Fruit fly (Drosophila melanogaster) whole organism, embryonic: ENCODE results near the gene CG3764.

Experiments used
- Ada2b ChIP-seq: fragments of 200-800 bp; sonication (Bioruptor generic); IDR thresholded peaks from 2 replicates; pipeline ENCODE4 v1.3.6; 2022; ENCODE audit warnings: missing biosample characterization, missing genetic modification characterization
- Atf6 ChIP-seq: fragments of 200-800 bp; sonication (Bioruptor generic); IDR thresholded peaks from 2 replicates; pipeline ENCODE4 v1.3.6; 2022; ENCODE audit warnings: missing biosample characterization, missing genetic modification characterization
- Bteb2 ChIP-seq: fragments of 200-800 bp; sonication (Bioruptor generic); optimal IDR thresholded peaks from 2 replicates; lab custom pipeline; 2016; ENCODE audit warnings: missing biosample characterization, missing genetic modification characterization
- CG10366 ChIP-seq: fragments of 200-800 bp; sonication (Bioruptor generic); IDR thresholded peaks from 2 replicates; pipeline ENCODE4 v1.3.6; 2022; ENCODE audit warnings: missing biosample characterization, missing genetic modification characterization
- CG11456 ChIP-seq: fragments of 200-800 bp; sonication (Bioruptor generic); IDR thresholded peaks from 3 replicates; pipeline ENCODE4 v1.3.6; 2022; ENCODE audit warnings: missing biosample characterization, missing genetic modification characterization
- CG11695 ChIP-seq: fragments of 200-800 bp; sonication (Bioruptor generic); IDR thresholded peaks from 3 replicates; pipeline ENCODE4 v1.3.6; 2022; ENCODE audit warnings: missing biosample characterization, missing genetic modification characterization
- CG1233 ChIP-seq: fragments of 200-800 bp; sonication (Bioruptor generic); optimal IDR thresholded peaks from 4 replicates; lab custom pipeline; 2018; ENCODE audit warnings: missing biosample characterization, mild to moderate bottlenecking, missing genetic modification characterization
- CG12942 ChIP-seq: fragments of 200-800 bp; sonication (Bioruptor generic); optimal IDR thresholded peaks from 3 replicates; lab custom pipeline; 2016; ENCODE audit warnings: missing biosample characterization, missing genetic modification characterization
- CG14710 ChIP-seq: fragments of 200-800 bp; sonication (Bioruptor generic); optimal IDR thresholded peaks from 3 replicates; lab custom pipeline; 2019; ENCODE audit warnings: missing biosample characterization, mild to moderate bottlenecking, missing genetic modification characterization, moderate library complexity
- CG15601 ChIP-seq: fragments of 200-800 bp; sonication (Bioruptor generic); optimal IDR thresholded peaks from 3 replicates; lab custom pipeline; 2019; ENCODE audit warnings: missing biosample characterization, mild to moderate bottlenecking, missing genetic modification characterization, moderate library complexity
- CG16815 ChIP-seq: fragments of 200-800 bp; sonication (Bioruptor generic); optimal IDR thresholded peaks from 3 replicates; lab custom pipeline; 2017; ENCODE audit warnings: missing biosample characterization, mild to moderate bottlenecking, missing genetic modification characterization
- CG31388 ChIP-seq: fragments of 200-800 bp; sonication (Bioruptor generic); optimal IDR thresholded peaks from 2 replicates; lab custom pipeline; 2016; ENCODE audit warnings: missing biosample characterization, missing genetic modification characterization
- CG3726 ChIP-seq: fragments of 200-800 bp; sonication (Bioruptor generic); IDR thresholded peaks from 3 replicates; pipeline ENCODE4, ENCODE4 v1.3.6; 2022; ENCODE audit warnings: missing biosample characterization, missing genetic modification characterization
- CG4404 ChIP-seq: fragments of 200-800 bp; sonication (Bioruptor generic); IDR thresholded peaks from 2 replicates; pipeline ENCODE4 v1.3.6; 2022; ENCODE audit warnings: missing biosample characterization, missing genetic modification characterization
- CG5180 ChIP-seq: fragments of 200-800 bp; sonication (Bioruptor generic); optimal IDR thresholded peaks from 3 replicates; lab custom pipeline; 2017; ENCODE audit warnings: missing biosample characterization, missing genetic modification characterization, mild to moderate bottlenecking, moderate library complexity, missing genetic modification reagents
- CG6813 ChIP-seq: fragments of 200-800 bp; sonication (Bioruptor generic); optimal IDR thresholded peaks from 2 replicates; lab custom pipeline; 2017; ENCODE audit warnings: missing biosample characterization, missing genetic modification characterization, mild to moderate bottlenecking, moderate library complexity, missing genetic modification reagents
- CG6854 ChIP-seq: fragments of 200-800 bp; sonication (Bioruptor generic); optimal IDR thresholded peaks from 3 replicates; lab custom pipeline; 2017; ENCODE audit warnings: missing biosample characterization, mild to moderate bottlenecking, missing genetic modification characterization
- CG9727 ChIP-seq: fragments of 200-800 bp; sonication (Bioruptor generic); optimal IDR thresholded peaks from 3 replicates; lab custom pipeline; 2017; ENCODE audit warnings: missing biosample characterization, mild to moderate bottlenecking, missing genetic modification characterization
- CTCF ChIP-seq: fragments of 200-800 bp; sonication (Bioruptor generic); optimal IDR thresholded peaks from 2 replicates; lab custom pipeline; 2017; ENCODE audit warnings: missing biosample characterization, mild to moderate bottlenecking, missing genetic modification characterization, moderate library complexity
- CkIIα-i1 ChIP-seq: fragments of 200-800 bp; sonication (Bioruptor generic); IDR thresholded peaks from 2 replicates; pipeline ENCODE4 v1.3.6; 2022; ENCODE audit warnings: missing biosample characterization, missing genetic modification characterization
- D19A ChIP-seq: fragments of 200-800 bp; optimal IDR thresholded peaks from 3 replicates; lab custom pipeline; 2019; ENCODE audit warnings: missing biosample characterization, mild to moderate bottlenecking, missing genetic modification characterization, moderate library complexity
- ERR ChIP-seq: fragments of 200-800 bp; sonication (Bioruptor generic); optimal IDR thresholded peaks from 2 replicates; lab custom pipeline; 2016; ENCODE audit warnings: missing biosample characterization, missing genetic modification characterization
- HHEX ChIP-seq: fragments of 200-800 bp; sonication (Bioruptor generic); optimal IDR thresholded peaks from 3 replicates; lab custom pipeline; 2017; ENCODE audit warnings: missing biosample characterization, mild to moderate bottlenecking, missing genetic modification characterization, missing genetic modification reagents
- Jarid2 ChIP-seq: fragments of 200-800 bp; sonication (Bioruptor generic); optimal IDR thresholded peaks from 3 replicates; lab custom pipeline; 2017; ENCODE audit warnings: mild to moderate bottlenecking, missing biosample characterization, missing genetic modification reagents, missing genetic modification characterization
- Lim3 ChIP-seq: fragments of 200-800 bp; sonication (Bioruptor generic); IDR thresholded peaks from 2 replicates; pipeline ENCODE4 v1.3.6; 2022; ENCODE audit warnings: missing biosample characterization, missing genetic modification characterization
- Mad ChIP-seq: fragments of 200-800 bp; sonication (Bioruptor generic); optimal IDR thresholded peaks from 2 replicates; lab custom pipeline; 2016; ENCODE audit warnings: missing biosample characterization, missing genetic modification characterization
- NC2β ChIP-seq: fragments of 200-800 bp; sonication (Bioruptor generic); optimal IDR thresholded peaks from 2 replicates; lab custom pipeline; 2016; ENCODE audit warnings: missing biosample characterization, missing genetic modification characterization
- Nf-YB ChIP-seq: fragments of 200-800 bp; sonication (Bioruptor generic); optimal IDR thresholded peaks from 3 replicates; lab custom pipeline; 2019; ENCODE audit warnings: missing biosample characterization, mild to moderate bottlenecking, missing genetic modification characterization, moderate library complexity
- Rfx ChIP-seq: fragments of 200-800 bp; sonication (Bioruptor generic); IDR thresholded peaks from 2 replicates; pipeline ENCODE4 v1.3.6; 2022; ENCODE audit warnings: missing biosample characterization, missing genetic modification characterization
- Scr ChIP-seq: fragments of 200-800 bp; sonication (Bioruptor generic); IDR thresholded peaks from 2 replicates; pipeline ENCODE4 v1.3.6; 2022; ENCODE audit warnings: missing biosample characterization, missing genetic modification characterization; ENCODE audit not compliant: partially characterized antibody
- Side ChIP-seq: fragments of 200-800 bp; sonication (Bioruptor generic); optimal IDR thresholded peaks from 2 replicates; lab custom pipeline; 2016; ENCODE audit warnings: missing biosample characterization, missing genetic modification characterization
- Sox100B ChIP-seq: fragments of 200-800 bp; sonication (Bioruptor generic); optimal IDR thresholded peaks from 3 replicates; lab custom pipeline; 2018; ENCODE audit warnings: missing biosample characterization, mild to moderate bottlenecking, missing genetic modification characterization
- Usf ChIP-seq: fragments of 200-800 bp; sonication (Bioruptor generic); optimal IDR thresholded peaks from 2 replicates; lab custom pipeline; 2017; ENCODE audit warnings: missing genotype, missing biosample characterization, missing genetic modification characterization
- abd-A ChIP-seq: fragments of 200-800 bp; sonication (Bioruptor generic); optimal IDR thresholded peaks from 3 replicates; lab custom pipeline; 2019; ENCODE audit warnings: missing biosample characterization, mild to moderate bottlenecking, missing genetic modification characterization, moderate library complexity
- bab2 ChIP-seq: fragments of 200-800 bp; sonication (Bioruptor generic); optimal IDR thresholded peaks from 2 replicates; lab custom pipeline; 2016; ENCODE audit warnings: missing biosample characterization, missing genetic modification characterization
- crp ChIP-seq, 2 experiments: fragments of 200-800 bp; sonication (Bioruptor generic); optimal IDR thresholded peaks; 2 replicates in 1 of 2; 3 replicates in 1 of 2; lab custom pipeline; 2017; ENCODE audit warnings: missing biosample characterization in 2 of 2, missing genetic modification characterization in 2 of 2, mild to moderate bottlenecking in 1 of 2, moderate library complexity in 1 of 2
- cwo ChIP-seq: fragments of 200-800 bp; sonication (Bioruptor generic); optimal IDR thresholded peaks from 3 replicates; lab custom pipeline; 2017; ENCODE audit warnings: missing biosample characterization, missing genetic modification characterization, mild to moderate bottlenecking, moderate library complexity, missing genetic modification reagents
- dysf ChIP-seq: fragments of 200-800 bp; sonication (Bioruptor generic); IDR thresholded peaks from 3 replicates; pipeline ENCODE4 v1.3.6; 2022; ENCODE audit warnings: missing biosample characterization, missing genetic modification characterization
- fd96Cb ChIP-seq: fragments of 200-800 bp; sonication (Bioruptor generic); optimal IDR thresholded peaks from 2 replicates; lab custom pipeline; 2018; ENCODE audit warnings: missing biosample characterization, mild to moderate bottlenecking, missing genetic modification characterization, moderate library complexity
- fru ChIP-seq: fragments of >200 bp; optimal IDR thresholded peaks from 2 replicates; lab custom pipeline; 2017
- h ChIP-seq: fragments of >200 bp; optimal IDR thresholded peaks from 2 replicates; lab custom pipeline; 2017
- knrl ChIP-seq: fragments of 200-800 bp; sonication (Bioruptor generic); IDR thresholded peaks from 3 replicates; pipeline ENCODE4 v1.3.6; 2022; ENCODE audit warnings: missing biosample characterization, missing genetic modification characterization; ENCODE audit not compliant: partially characterized antibody
- nmo ChIP-seq: fragments of 200-800 bp; sonication (Bioruptor generic); optimal IDR thresholded peaks from 2 replicates; lab custom pipeline; 2018; ENCODE audit warnings: missing biosample characterization, mild to moderate bottlenecking, missing genetic modification characterization, moderate library complexity
- row ChIP-seq: fragments of 200-800 bp; sonication (Bioruptor generic); IDR thresholded peaks from 3 replicates; pipeline ENCODE4 v1.3.6; 2022; ENCODE audit warnings: missing biosample characterization, missing genetic modification characterization
- shn ChIP-seq: fragments of 200-800 bp; sonication (Bioruptor generic); optimal IDR thresholded peaks from 3 replicates; lab custom pipeline; 2016; ENCODE audit warnings: missing biosample characterization, missing genetic modification characterization
- sim ChIP-seq: fragments of 200-800 bp; sonication (Bioruptor generic); IDR thresholded peaks from 2 replicates; pipeline ENCODE4 v1.3.6; 2022; ENCODE audit warnings: missing biosample characterization, missing genetic modification characterization
- tll ChIP-seq, 2 experiments: fragments of 200-800 bp in 1 of 2; fragments of >200 bp in 1 of 2; sonication (Bioruptor generic) in 1 of 2; optimal IDR thresholded peaks; 2 replicates each; lab custom pipeline; 2017 to 2019; ENCODE audit warnings: missing biosample characterization in 2 of 2, missing genetic modification characterization in 2 of 2, mild to moderate bottlenecking in 1 of 2, moderate library complexity in 1 of 2
- twi ChIP-seq: fragments of 200-800 bp; optimal IDR thresholded peaks from 2 replicates; lab custom pipeline; 2019; ENCODE audit warnings: missing biosample characterization, mild to moderate bottlenecking, missing genetic modification characterization, moderate library complexity
- usp ChIP-seq: fragments of >200 bp; optimal IDR thresholded peaks from 2 replicates; lab custom pipeline; 2017; ENCODE audit warnings: missing biosample characterization, missing genetic modification characterization
- zen2 ChIP-seq: fragments of 200-800 bp; sonication (Bioruptor generic); IDR thresholded peaks from 3 replicates; pipeline ENCODE4 v1.3.6; 2022; ENCODE audit warnings: missing biosample characterization, missing genetic modification characterization; ENCODE audit not compliant: partially characterized antibody

CG3764 gene

dm6 chr3L:17012017-17012719, at the start of gene CG3764 (continued):
- TF ChIP-seq zen2 (GFP tag; lab: Robert Waterston, UW): no peak
- TF ChIP-seq twi (tag; lab: Kevin White, UChicago): peak; percentile 49
- TF ChIP-seq h (lab: Kevin White, UChicago): no peak
- TF ChIP-seq CG16815: no peak
- peak; percentile 70 for TF ChIP-seq nmo (GFP tag; lab: Kevin White, UChicago)
- TF ChIP-seq Sox100B: no peak
- peak; percentile 81 for TF ChIP-seq CG6854 (GFP tag; lab: Kevin White, UChicago)
- peak; percentile 71 for TF ChIP-seq CG12942 (GFP tag; lab: Kevin White, UChicago)
- TF ChIP-seq CG14710 (tag; lab: Kevin White, UChicago): peak; percentile 100
- TF ChIP-seq fd96Cb (tag; lab: Kevin White, UChicago): peak; percentile 6
- TF ChIP-seq knrl (GFP tag; lab: Robert Waterston, UW): peak; percentile 31; the same call in 1 of the 3 replicates
- TF ChIP-seq usp (GFP tag; lab: Kevin White, UChicago): no peak
- TF ChIP-seq CTCF (GFP tag; lab: Kevin White, UChicago): peak; percentile 64
- peak; percentile 65 for TF ChIP-seq Nf-YB
- TF ChIP-seq HHEX: peak; percentile 92
- peak; percentile 85 for TF ChIP-seq NC2β
- peak; percentile 34 for TF ChIP-seq Usf (GFP tag; lab: Kevin White, UChicago)
- TF ChIP-seq Jarid2: peak; percentile 56
- TF ChIP-seq CG10366: no peak
- TF ChIP-seq fru (lab: Kevin White, UChicago): no peak
- peak in 1 of 2 experiments; percentile 92 for TF ChIP-seq tll (GFP tag; optimal IDR thresholded peaks at IDR 0.05; lab: Kevin White, UChicago)
- TF ChIP-seq CG31388 (GFP tag; lab: Kevin White, UChicago): peak; percentile 27
- peak; percentile 47 for TF ChIP-seq D19A (tag; lab: Kevin White, UChicago)
- peak; percentile 30 for TF ChIP-seq cwo (GFP tag; lab: Kevin White, UChicago)
- TF ChIP-seq CG15601 (tag; lab: Kevin White, UChicago): peak; percentile 89
- TF ChIP-seq CkIIα-i1 (GFP tag; lab: Robert Waterston, UW): no peak
- peak; percentile 37; the same call in 1 of the 2 replicates for TF ChIP-seq Ada2b (GFP tag; lab: Robert Waterston, UW)
- TF ChIP-seq row (GFP tag; lab: Robert Waterston, UW): no peak; the same call in 2 of the 3 replicates
- TF ChIP-seq CG4404 (GFP tag; lab: Robert Waterston, UW): peak; percentile 10; the same call in 1 of the 2 replicates
- TF ChIP-seq Scr: peak; percentile 44; the same call in 1 of the 2 replicates
- TF ChIP-seq bab2 (GFP tag; lab: Kevin White, UChicago): peak; percentile 66
- TF ChIP-seq CG1233: peak; percentile 89
- TF ChIP-seq CG3726 (GFP tag; lab: Robert Waterston, UW): peak; percentile 48; the same call in 1 of the 3 replicates
- peak; percentile 60 for TF ChIP-seq shn (GFP tag; lab: Kevin White, UChicago)
- TF ChIP-seq crp (GFP tag; optimal IDR thresholded peaks at IDR 0.05; lab: Kevin White, UChicago): peak in 1 of 2 experiments; percentile 61
- TF ChIP-seq CG5180 (GFP tag; lab: Kevin White, UChicago): peak; percentile 73
- no peak for TF ChIP-seq Lim3 (GFP tag; lab: Robert Waterston, UW)
- TF ChIP-seq sim (GFP tag; lab: Robert Waterston, UW): no peak
- TF ChIP-seq CG9727 (GFP tag; lab: Kevin White, UChicago): peak; percentile 84
- peak; percentile 75; the same call in 2 of the 3 replicates for TF ChIP-seq CG11456 (GFP tag; lab: Robert Waterston, UW)
- TF ChIP-seq abd-A (tag; lab: Kevin White, UChicago): no peak
- peak; percentile 85 for TF ChIP-seq CG6813
- 0 out of 2 replicates have a peak, but pooled peaks have one; percentile 53 for TF ChIP-seq Atf6 (GFP tag; lab: Robert Waterston, UW)
- TF ChIP-seq dysf: peak; percentile 61; the same call in 2 of the 3 replicates
- TF ChIP-seq Bteb2: peak; percentile 32
- TF ChIP-seq CG11695 (GFP tag; lab: Robert Waterston, UW): peak; percentile 74
- TF ChIP-seq Rfx (GFP tag; lab: Robert Waterston, UW): peak; percentile 72
- TF ChIP-seq Mad (GFP tag; lab: Kevin White, UChicago): peak; percentile 74
- TF ChIP-seq Side (GFP tag; lab: Kevin White, UChicago): peak; percentile 77
- peak; percentile 74 for TF ChIP-seq ERR
